Fruit fly (Drosophila melanogaster): ENCODE measurements around the gene CG9609.

- TF ChIP-seq psq (optimal IDR thresholded peaks at IDR 0.05) = no peak
- TF ChIP-seq Dll (optimal IDR thresholded peaks at IDR 0.05) = no peak
These were observed 26.4 kb upstream of the CG9609 start for dm6 chrX:16813226-16813625.

Data from whole organism.